Worm (Caenorhabditis elegans) whole organism, mixed stage, embryonic: Measurements from ENCODE around the gene tnc-2.

Experiments used
- ces-1 ChIP-seq: fragments of 150-350 bp; optimal IDR thresholded peaks from 2 replicates; lab custom pipeline; 2014; ENCODE audit warnings: missing biosample characterization, missing genetic modification reagents, missing genetic modification characterization
- lin-13 ChIP-seq: fragments of 150-350 bp; optimal IDR thresholded peaks from 2 replicates; lab custom pipeline; 2014; ENCODE audit warnings: missing biosample characterization, missing genetic modification characterization
- lin-32 ChIP-seq: fragments of 200-800 bp; sonication (Bioruptor generic); optimal IDR thresholded peaks from 2 replicates; lab custom pipeline; 2018; ENCODE audit warnings: mild to moderate bottlenecking, missing genetic modification characterization, missing compliant biosample characterization
- mab-5 ChIP-seq: fragments of 150-350 bp; optimal IDR thresholded peaks from 2 replicates; lab custom pipeline; 2014; ENCODE audit warnings: missing biosample characterization, missing genetic modification characterization
- mep-1 ChIP-seq: fragments of 150-350 bp; optimal IDR thresholded peaks from 2 replicates; lab custom pipeline; 2017; ENCODE audit warnings: missing biosample characterization, missing genetic modification reagents, missing genetic modification characterization, inconsistent platforms
- nhr-28 ChIP-seq: fragments of 150-350 bp; optimal IDR thresholded peaks from 2 replicates; lab custom pipeline; 2014; ENCODE audit warnings: missing biosample characterization, missing genetic modification characterization
- snpc-4 ChIP-seq: fragments of 150-350 bp; optimal IDR thresholded peaks from 2 replicates; lab custom pipeline; 2014; ENCODE audit warnings: missing biosample characterization, missing genetic modification characterization
- unc-39 ChIP-seq: fragments of 150-350 bp; optimal IDR thresholded peaks from 2 replicates; lab custom pipeline; 2014; ENCODE audit warnings: missing biosample characterization, missing genetic modification characterization
- ztf-11 ChIP-seq: fragments of 150-350 bp; optimal IDR thresholded peaks from 2 replicates; lab custom pipeline; 2014; ENCODE audit warnings: missing biosample characterization, missing genetic modification characterization

ce11 chrII:10470159-10470558 lies 3.5 kb downstream of the tnc-2 start, which contains the start of gene clec-143:
- TF ChIP-seq mab-5 (tag; lab: Kevin White, UChicago) (no peak), ces-1 (no peak), lin-13 (no peak), ztf-11 (no peak), mep-1 (no peak), unc-39 (tag; lab: Kevin White, UChicago) (no peak), snpc-4 (no peak), lin-32 (GFP tag; lab: Kevin White, UChicago) (no peak), nhr-28 (tag; lab: Kevin White, UChicago) (no peak)
